Fruit fly (Drosophila melanogaster) S2 (cell line): ENCODE data around the gene ssp7.

Experiments
- CG8478 ChIP-seq: fragments of >200 bp; optimal IDR thresholded peaks from 2 replicates; lab custom pipeline; 2018
- CTCF ChIP-seq, 2 experiments: fragments of >200 bp; optimal IDR thresholded peaks; 2 replicates each; lab custom pipeline; 2018

DNA sequence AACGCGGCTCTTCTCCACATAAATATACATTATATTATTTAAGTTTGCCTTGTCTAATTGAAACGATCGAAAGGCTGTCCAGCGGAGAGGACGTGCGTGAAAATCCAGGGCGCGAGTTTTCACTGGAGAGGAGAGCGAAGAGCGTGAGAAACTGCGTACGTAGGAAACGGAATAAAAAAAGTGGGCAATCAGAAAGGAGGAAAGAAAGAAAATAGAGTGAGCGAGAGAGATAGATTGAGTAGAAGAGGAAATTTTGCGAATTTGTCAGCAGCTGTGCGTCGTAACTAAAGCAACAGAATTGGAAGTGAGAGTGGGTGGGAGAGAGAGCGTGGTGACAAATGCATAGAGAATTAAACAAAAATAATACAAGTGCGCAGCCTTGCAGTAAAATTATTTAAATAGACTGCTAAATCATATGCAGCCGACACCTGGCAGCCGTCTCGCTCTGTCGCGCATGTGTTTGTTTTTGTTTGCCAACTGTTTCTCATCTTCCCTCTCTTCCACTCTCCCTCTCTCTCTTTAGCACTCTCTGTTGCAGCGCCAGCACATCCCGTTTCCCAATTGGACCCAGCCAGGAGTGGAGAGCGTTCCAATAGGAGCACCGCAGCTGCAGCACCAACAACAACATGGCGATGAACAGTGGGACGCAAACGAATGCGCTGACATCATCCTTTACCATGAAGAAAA lies 14.6 kb upstream of the ssp7 start:
- TF ChIP-seq CTCF (optimal IDR thresholded peaks at IDR 0.05; lab: Kevin White, UChicago) (peak; percentile 1 to 18), CG8478 (lab: Kevin White, UChicago) (no peak)
